Worm (Caenorhabditis elegans) whole organism, L4/young adult: ENCODE data around the gene smut-1.
A peak's percentile ranks its signal among the peaks of the same experiment; 100 is the strongest.

Source experiments
- W03F9.2 ChIP-seq: fragments of 150-350 bp; optimal IDR thresholded peaks from 2 replicates; lab custom pipeline; 2014; ENCODE audit warnings: missing biosample characterization, missing genetic modification characterization
- dao-5 ChIP-seq: sonication (generic microtip); optimal IDR thresholded peaks from 2 replicates; lab custom pipeline; 2016; ENCODE audit warnings: missing genotype, missing genetic modification characterization, moderate library complexity, missing compliant biosample characterization
- him-1 ChIP-seq: sonication (generic microtip); optimal IDR thresholded peaks from 2 replicates; lab custom pipeline; 2016; ENCODE audit warnings: missing genotype, missing genetic modification reagents, missing genetic modification characterization, missing compliant biosample characterization

The smut-1 gene

ce11 chrV:6103429-6103828, 6.5 kb downstream of the smut-1 start, which contains the start of gene Y38A10A.11:
TSS of gene Y38A10A.11 (minus strand) at chrV:6103529.
- TF ChIP-seq him-1 (tag; lab: Kevin White, UChicago) (no peak), dao-5 (tag; lab: Kevin White, UChicago) (no peak), W03F9.2 (no peak)

ce11 chrV:6105374-6105773, 8.5 kb downstream of the smut-1 start, which contains the start of gene atf-8:
TSS of gene atf-8 (plus strand) at chrV:6105607.
- TF ChIP-seq him-1 (tag; lab: Kevin White, UChicago) (no peak), dao-5 (tag; lab: Kevin White, UChicago) (no peak), W03F9.2 (no peak)

DNA sequence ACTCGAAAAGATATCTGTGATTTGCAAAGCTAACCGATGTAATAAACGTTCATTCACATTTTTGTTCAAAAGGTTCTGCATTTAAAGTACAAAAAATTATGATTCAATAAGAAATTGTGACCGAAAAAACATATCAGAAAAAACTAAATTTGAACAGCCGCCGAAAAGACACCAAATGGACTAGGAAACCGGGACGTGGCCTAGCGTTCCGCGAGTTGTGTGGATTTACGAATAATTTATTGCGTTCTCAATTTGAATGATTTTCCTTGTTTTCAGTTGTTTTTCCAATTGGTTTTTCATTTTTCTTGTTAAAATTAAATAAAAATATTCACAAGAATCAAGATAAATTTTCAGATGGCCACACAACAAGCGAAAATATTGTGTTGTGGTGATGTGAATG, 10.6 kb downstream of the smut-1 start, which contains the start of gene cwf-19L1:
Gene cwf-19L1, plus strand, starts transcription at position 355 of the 400 bp plus-strand sequence.
- no peak for TF ChIP-seq dao-5 (tag; lab: Kevin White, UChicago)
- TF ChIP-seq him-1 (tag; lab: Kevin White, UChicago), result no peak
- peak; percentile 61 for TF ChIP-seq W03F9.2

ce11 chrV:6110533-6110932, 13.6 kb downstream of the smut-1 start, which contains the start of gene F17A9.4:
TSS of gene F17A9.4 (minus strand) at chrV:6110629.
- TF ChIP-seq dao-5 (tag; lab: Kevin White, UChicago), result no peak
- TF ChIP-seq W03F9.2, result no peak
- no peak for TF ChIP-seq him-1 (tag; lab: Kevin White, UChicago)

DNA sequence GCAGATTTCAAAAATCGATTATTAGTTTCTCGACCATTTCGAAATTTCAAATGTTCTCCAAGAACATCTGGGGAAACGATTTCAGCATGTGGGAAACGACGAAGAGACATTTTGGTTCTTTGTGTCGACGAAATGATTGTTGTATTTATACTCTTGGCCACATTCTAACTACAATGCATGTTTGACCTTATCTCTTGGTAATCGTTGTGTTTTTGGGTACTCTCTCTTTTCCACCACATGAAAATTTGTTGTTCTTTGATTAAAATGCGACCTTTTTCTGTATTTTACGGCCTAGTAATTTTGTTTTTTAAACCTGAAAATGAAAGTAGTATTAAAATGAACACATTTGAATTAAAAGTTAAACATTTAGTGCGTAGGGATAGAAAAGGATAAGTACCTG, 15.9 kb downstream of the smut-1 start, which contains the start of gene F17A9.5:
Gene F17A9.5, minus strand, starts transcription at position 175 of the 400 bp plus-strand sequence.
- TF ChIP-seq dao-5 (tag; lab: Kevin White, UChicago) (no peak), W03F9.2 (no peak)

- TF ChIP-seq W03F9.2 (no peak), dao-5 (tag; lab: Kevin White, UChicago) (no peak), him-1 (tag; lab: Kevin White, UChicago) (no peak)
Observed at ce11 chrV:6117013-6117412, 20.1 kb downstream of the smut-1 start.

ce11 chrV:6120156-6120879, 23.4 kb downstream of the smut-1 start, which contains the start of gene ceh-49:
TSS of gene ceh-49 (minus strand) at chrV:6120206.
- no peak for TF ChIP-seq W03F9.2
- TF ChIP-seq dao-5 (tag; lab: Kevin White, UChicago), result no peak
- TF ChIP-seq him-1 (tag; lab: Kevin White, UChicago), result no peak

- no peak for TF ChIP-seq him-1 (tag; lab: Kevin White, UChicago)
- no peak for TF ChIP-seq W03F9.2
- TF ChIP-seq dao-5 (tag; lab: Kevin White, UChicago), result no peak
Observed at ce11 chrV:6121659-6122058, 24.8 kb downstream of the smut-1 start.

DNA sequence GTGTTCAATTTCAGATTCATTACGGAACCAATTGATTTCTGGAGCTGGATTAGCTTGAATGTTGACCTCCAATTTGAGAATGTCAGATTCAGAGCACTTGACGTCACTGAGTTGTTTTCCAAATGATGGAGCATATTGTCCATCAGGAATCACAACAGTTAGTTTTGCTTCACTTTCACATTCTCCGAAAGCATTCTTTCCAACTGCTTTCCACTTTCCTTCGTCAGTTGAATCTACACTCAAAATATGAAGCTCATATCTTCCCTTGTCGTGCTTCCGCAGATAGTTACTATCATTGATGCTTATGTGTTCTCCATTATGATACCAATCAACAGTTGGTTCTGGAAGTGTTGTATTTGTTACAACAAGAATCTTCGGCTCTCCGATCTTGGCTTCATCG, 31.4 kb downstream of the smut-1 start:
- TF ChIP-seq W03F9.2 (no peak), dao-5 (tag; lab: Kevin White, UChicago) (no peak), him-1 (tag; lab: Kevin White, UChicago) (no peak)

DNA sequence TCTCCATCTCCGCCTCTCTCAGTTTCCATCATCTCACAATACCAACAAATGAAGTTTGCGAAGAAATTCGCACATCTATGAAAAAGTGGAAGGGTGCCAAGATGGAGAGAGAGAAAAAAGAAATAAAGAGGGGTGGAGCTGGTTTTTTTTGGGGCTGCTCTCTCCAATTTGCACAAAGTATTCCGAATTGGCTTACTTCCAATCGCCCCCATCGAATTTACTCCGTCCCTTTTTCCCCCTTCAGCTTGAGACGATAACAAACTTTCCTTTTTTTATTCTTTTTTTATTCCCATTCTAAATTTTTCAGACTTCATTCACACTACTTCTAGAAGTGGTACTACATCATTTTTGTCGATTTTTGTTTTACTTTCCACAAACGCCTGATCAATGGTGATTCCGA, 34.2 kb downstream of the smut-1 start, which contains the start of gene exp-2:
Gene exp-2, plus strand, starts transcription at position 301 of the 400 bp plus-strand sequence.
- no peak for TF ChIP-seq him-1 (tag; lab: Kevin White, UChicago)
- TF ChIP-seq dao-5 (tag; lab: Kevin White, UChicago), result no peak
- no peak for TF ChIP-seq W03F9.2

ce11 chrV:6135428-6135827, 38.5 kb downstream of the smut-1 start:
- no peak for TF ChIP-seq him-1 (tag; lab: Kevin White, UChicago)
- no peak for TF ChIP-seq W03F9.2
- TF ChIP-seq dao-5 (tag; lab: Kevin White, UChicago), result no peak

DNA sequence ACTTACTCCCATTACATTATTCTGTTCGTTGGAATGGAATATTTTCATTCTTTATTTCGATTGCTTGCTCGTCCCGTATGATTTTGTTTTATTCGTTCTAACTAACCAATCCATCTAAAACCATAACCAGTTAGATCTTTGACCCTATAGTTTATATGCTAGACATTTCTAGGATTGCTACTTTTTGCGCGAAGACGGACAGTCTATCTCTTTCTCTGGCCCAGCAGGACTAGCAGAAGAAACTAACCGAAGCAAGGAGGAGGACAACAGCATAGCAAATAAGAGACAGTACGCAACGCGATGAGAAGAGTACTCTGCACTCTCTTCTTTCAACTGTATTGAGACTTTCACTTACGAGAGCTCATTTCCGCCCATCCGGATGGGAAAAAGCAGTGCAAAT, 41.3 kb downstream of the smut-1 start:
- no peak for TF ChIP-seq W03F9.2
- no peak for TF ChIP-seq him-1 (tag; lab: Kevin White, UChicago)
- no peak for TF ChIP-seq dao-5 (tag; lab: Kevin White, UChicago)
